Fruit fly (Drosophila melanogaster): ENCODE results near the gene Chpf.
A peak's percentile ranks its signal among the peaks of the same experiment; 100 is the strongest.

Gene Chpf

dm6 chrX:13088025-13088805 is 24.0 kb downstream of the Chpf start:
- no peak for TF ChIP-seq noc (tag; optimal IDR thresholded peaks at IDR 0.05)

dm6 chrX:13087333-13087828 is 24.9 kb downstream of the Chpf start:
- peak; percentile 64 for TF ChIP-seq noc (tag; optimal IDR thresholded peaks at IDR 0.05)

dm6 chrX:13055228-13055627 is 57.0 kb downstream of the Chpf start, which contains the start of gene CG12715:
Gene CG12715, minus strand, starts transcription at chrX:13055328.
- TF ChIP-seq noc (tag; optimal IDR thresholded peaks at IDR 0.05), result no peak
